Worm (Caenorhabditis elegans) whole organism, L1 larva: ENCODE results near the gene oig-3.

ENCODE experiments used
- aly-2 ChIP-seq: fragments of 150-350 bp; optimal IDR thresholded peaks from 2 replicates; lab custom pipeline; 2014; ENCODE audit warnings: missing biosample characterization, missing genetic modification characterization
- ces-1 ChIP-seq: fragments of 150-350 bp; optimal IDR thresholded peaks from 2 replicates; lab custom pipeline; 2014; ENCODE audit warnings: missing biosample characterization, missing genetic modification reagents, missing genetic modification characterization
- fkh-4 ChIP-seq: sonication (generic microtip); optimal IDR thresholded peaks from 2 replicates; lab custom pipeline; 2016; ENCODE audit warnings: missing compliant biosample characterization, missing genetic modification characterization, borderline replicate concordance
- fos-1 ChIP-seq: fragments of 150-350 bp; optimal IDR thresholded peaks from 2 replicates; lab custom pipeline; 2014; ENCODE audit warnings: missing biosample characterization, missing genetic modification characterization
- hlh-4 ChIP-seq: sonication (generic microtip); optimal IDR thresholded peaks from 2 replicates; lab custom pipeline; 2016; ENCODE audit warnings: mild to moderate bottlenecking, missing genetic modification characterization, missing compliant biosample characterization
- nhr-71 ChIP-seq: sonication (generic microtip); optimal IDR thresholded peaks from 2 replicates; lab custom pipeline; 2016; ENCODE audit warnings: mild to moderate bottlenecking, missing genetic modification characterization, moderate library complexity, missing compliant biosample characterization
- unc-62 ChIP-seq: fragments of 150-350 bp; optimal IDR thresholded peaks from 2 replicates; lab custom pipeline; 2014; ENCODE audit warnings: missing biosample characterization, missing genetic modification reagents, missing genetic modification characterization
- zag-1 ChIP-seq: fragments of 150-350 bp; optimal IDR thresholded peaks from 2 replicates; lab custom pipeline; 2014; ENCODE audit warnings: missing biosample characterization, missing genetic modification characterization

DNA sequence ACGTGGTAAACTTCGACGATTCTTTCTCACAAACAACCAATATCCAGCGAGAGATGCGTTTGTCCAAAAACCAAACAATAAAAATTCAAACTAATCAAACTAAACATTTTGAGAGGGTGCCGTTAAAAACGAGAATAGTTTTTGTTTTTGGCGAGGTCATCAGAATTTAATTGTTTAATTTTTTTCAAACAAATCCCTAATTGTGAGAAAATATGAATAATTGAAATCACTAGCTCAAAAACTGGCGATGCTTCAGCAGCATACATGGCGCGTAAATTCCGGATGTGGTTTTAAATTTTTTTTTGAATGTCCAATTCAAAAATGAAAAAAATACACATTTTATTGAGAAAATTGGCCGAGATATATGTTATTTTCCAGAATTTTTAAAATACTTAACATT is 10.0 kb upstream of the oig-3 start, which contains the start of gene R08A2.1:
- TF ChIP-seq zag-1 (tag; lab: Kevin White, UChicago), result no peak
- TF ChIP-seq unc-62 (GFP tag; lab: Kevin White, UChicago), result no peak
- TF ChIP-seq aly-2 (tag; lab: Kevin White, UChicago), result no peak
- TF ChIP-seq ces-1 (GFP tag; lab: Kevin White, UChicago), result no peak
- no peak for TF ChIP-seq nhr-71 (tag; lab: Kevin White, UChicago)
- TF ChIP-seq fos-1, result no peak
- TF ChIP-seq fkh-4 (tag; lab: Kevin White, UChicago), result no peak
- TF ChIP-seq hlh-4 (tag; lab: Kevin White, UChicago), result no peak
